Worm (Caenorhabditis elegans) whole organism, L1 larva: ENCODE results near the gene dhs-18.

Experiments used
- C34B4.2 ChIP-seq: sonication (generic microtip); optimal IDR thresholded peaks from 2 replicates; lab custom pipeline; 2017; ENCODE audit warnings: mild to moderate bottlenecking, missing genetic modification characterization, missing compliant biosample characterization
- F16B12.6 ChIP-seq: fragments of 150-350 bp; optimal IDR thresholded peaks from 2 replicates; lab custom pipeline; 2014; ENCODE audit warnings: missing biosample characterization, missing genetic modification characterization
- aly-2 ChIP-seq: fragments of 150-350 bp; optimal IDR thresholded peaks from 2 replicates; lab custom pipeline; 2014; ENCODE audit warnings: missing biosample characterization, missing genetic modification characterization
- ama-1 ChIP-seq: fragments of 150-350 bp; optimal IDR thresholded peaks from 2 replicates; lab custom pipeline; 2014
- ceh-8 ChIP-seq: fragments of 200-800 bp; sonication (Bioruptor generic); optimal IDR thresholded peaks from 2 replicates; lab custom pipeline; 2018; ENCODE audit warnings: mild to moderate bottlenecking, missing genetic modification characterization, moderate library complexity, missing compliant biosample characterization
- ceh-82 ChIP-seq, 3 experiments: fragments of 150-350 bp in 1 of 3; sonication (generic microtip) in 2 of 3; optimal IDR thresholded peaks; 2 replicates each; lab custom pipeline; 2014 to 2017; ENCODE audit warnings: missing biosample characterization in 3 of 3, missing genetic modification characterization in 3 of 3
- ces-1 ChIP-seq: fragments of 150-350 bp; optimal IDR thresholded peaks from 2 replicates; lab custom pipeline; 2014; ENCODE audit warnings: missing biosample characterization, missing genetic modification reagents, missing genetic modification characterization
- dpl-1 ChIP-seq, 3 experiments: fragments of 150-350 bp in 2 of 3; sonication (generic microtip) in 1 of 3; optimal IDR thresholded peaks; 2 replicates each; lab custom pipeline; 2014 to 2017; ENCODE audit warnings: missing biosample characterization in 3 of 3, missing genetic modification characterization in 3 of 3, missing genetic modification reagents in 3 of 3
- efl-1 ChIP-seq, 4 experiments: fragments of 150-350 bp; optimal IDR thresholded peaks in 3 of 4; peaks in 1 of 4; 1 replicate in 1 of 4; 2 replicates in 3 of 4; lab custom pipeline; 2014; ENCODE audit warnings: missing biosample characterization in 2 of 4, missing genetic modification characterization in 2 of 4, missing genetic modification reagents in 2 of 4
- efl-3 ChIP-seq: fragments of 200-800 bp; sonication (Bioruptor generic); optimal IDR thresholded peaks from 2 replicates; lab custom pipeline; 2018; ENCODE audit warnings: mild to moderate bottlenecking, missing genetic modification characterization, missing compliant biosample characterization
- egl-27 ChIP-seq, 2 experiments: fragments of 150-350 bp in 1 of 2; sonication (generic microtip); optimal IDR thresholded peaks; 3 replicates each; lab custom pipeline; 2017 to 2018; ENCODE audit warnings: missing biosample characterization in 2 of 2, missing genetic modification characterization in 2 of 2, missing genetic modification reagents in 2 of 2
- elt-2 ChIP-seq: sonication (generic microtip); optimal IDR thresholded peaks from 2 replicates; lab custom pipeline; 2016; ENCODE audit warnings: missing genetic modification characterization, mild to moderate bottlenecking, inconsistent platforms, missing compliant biosample characterization, missing genetic modification reagents
- fkh-10 ChIP-seq: sonication (generic microtip); optimal IDR thresholded peaks from 2 replicates; lab custom pipeline; 2017; ENCODE audit warnings: missing biosample characterization, missing genetic modification reagents, missing genetic modification characterization
- irx-1 ChIP-seq: sonication (generic microtip); optimal IDR thresholded peaks from 2 replicates; lab custom pipeline; 2016; ENCODE audit warnings: missing genetic modification characterization, missing compliant biosample characterization
- lin-13 ChIP-seq: fragments of 150-350 bp; optimal IDR thresholded peaks from 2 replicates; lab custom pipeline; 2014; ENCODE audit warnings: missing biosample characterization, missing genetic modification reagents, missing genetic modification characterization
- lin-14 ChIP-seq: fragments of 200-800 bp; sonication (Bioruptor generic); optimal IDR thresholded peaks from 2 replicates; lab custom pipeline; 2018; ENCODE audit warnings: mild to moderate bottlenecking, missing genetic modification characterization, moderate library complexity, missing compliant biosample characterization
- lin-39 ChIP-seq: fragments of 150-350 bp; optimal IDR thresholded peaks from 2 replicates; lab custom pipeline; 2014; ENCODE audit warnings: missing biosample characterization, missing genetic modification reagents, missing genetic modification characterization
- lir-3 ChIP-seq: sonication (generic microtip); optimal IDR thresholded peaks from 2 replicates; lab custom pipeline; 2016; ENCODE audit warnings: mild to moderate bottlenecking, missing genetic modification characterization, moderate library complexity, missing compliant biosample characterization; ENCODE audit not compliant: poor library complexity
- lsy-2 ChIP-seq, 2 experiments: fragments of 150-350 bp; optimal IDR thresholded peaks; 2 replicates each; lab custom pipeline; 2014; ENCODE audit warnings: missing biosample characterization in 2 of 2, missing genetic modification characterization in 2 of 2
- mab-9 ChIP-seq: fragments of 200-800 bp; sonication (Bioruptor generic); IDR thresholded peaks from 2 replicates; pipeline ENCODE4 v1.3.6; 2022; ENCODE audit warnings: missing genetic modification reagents, missing genetic modification characterization, missing compliant biosample characterization
- mdl-1 ChIP-seq, 2 experiments: fragments of 150-350 bp; optimal IDR thresholded peaks; 2 replicates each; lab custom pipeline; 2014 to 2017; ENCODE audit warnings: missing biosample characterization in 2 of 2, missing genetic modification characterization in 2 of 2, inconsistent platforms in 1 of 2
- mep-1 ChIP-seq: fragments of 150-350 bp; optimal IDR thresholded peaks from 2 replicates; lab custom pipeline; 2014; ENCODE audit warnings: missing biosample characterization, missing genetic modification characterization
- nhr-11 ChIP-seq: fragments of 150-350 bp; optimal IDR thresholded peaks from 2 replicates; lab custom pipeline; 2014; ENCODE audit warnings: missing biosample characterization, missing genetic modification characterization
- nhr-19 ChIP-seq: fragments of 200-800 bp; sonication (Bioruptor generic); conservative IDR thresholded peaks from 2 replicates; pipeline ENCODE4 v1.3.6; 2022; ENCODE audit warnings: missing genetic modification characterization, missing compliant biosample characterization
- nhr-20 ChIP-seq: sonication (generic microtip); optimal IDR thresholded peaks from 2 replicates; lab custom pipeline; 2016; ENCODE audit warnings: mild to moderate bottlenecking, missing genetic modification characterization, missing compliant biosample characterization
- nhr-28 ChIP-seq: fragments of 150-350 bp; optimal IDR thresholded peaks from 2 replicates; lab custom pipeline; 2014; ENCODE audit warnings: missing biosample characterization, missing genetic modification characterization
- nhr-47 ChIP-seq: sonication (generic microtip); optimal IDR thresholded peaks from 2 replicates; lab custom pipeline; 2016; ENCODE audit warnings: mild to moderate bottlenecking, missing genetic modification characterization, moderate library complexity, missing compliant biosample characterization
- nhr-71 ChIP-seq: sonication (generic microtip); optimal IDR thresholded peaks from 2 replicates; lab custom pipeline; 2016; ENCODE audit warnings: mild to moderate bottlenecking, missing genetic modification characterization, moderate library complexity, missing compliant biosample characterization
- nhr-77 ChIP-seq: fragments of 150-350 bp; optimal IDR thresholded peaks from 2 replicates; lab custom pipeline; 2014; ENCODE audit warnings: missing biosample characterization, missing genetic modification characterization
- nhr-84 ChIP-seq: sonication (generic microtip); optimal IDR thresholded peaks from 2 replicates; lab custom pipeline; 2017; ENCODE audit warnings: missing biosample characterization, missing genetic modification characterization
- nhr-85 ChIP-seq: sonication (generic microtip); peaks from one replicate; lab custom pipeline; 2016; ENCODE audit warnings: missing genetic modification characterization, inconsistent platforms, missing compliant biosample characterization
- nhr-90 ChIP-seq: sonication (generic microtip); optimal IDR thresholded peaks from 2 replicates; lab custom pipeline; 2016; ENCODE audit warnings: mild to moderate bottlenecking, missing genetic modification characterization, missing compliant biosample characterization; ENCODE audit not compliant: poor library complexity
- pag-3 ChIP-seq: sonication (generic microtip); optimal IDR thresholded peaks from 2 replicates; lab custom pipeline; 2017; ENCODE audit warnings: missing genetic modification characterization, mild to moderate bottlenecking, missing compliant biosample characterization, antibody characterized with exemption, borderline replicate concordance; ENCODE audit not compliant: insufficient read depth
- pqm-1 ChIP-seq: sonication (generic microtip); optimal IDR thresholded peaks from 3 replicates; lab custom pipeline; 2017; ENCODE audit warnings: missing biosample characterization, missing genetic modification characterization
- rnt-1 ChIP-seq: sonication (generic microtip); optimal IDR thresholded peaks from 2 replicates; lab custom pipeline; 2016; ENCODE audit warnings: mild to moderate bottlenecking, missing genetic modification characterization, moderate library complexity, missing compliant biosample characterization
- snu-23 ChIP-seq: sonication (generic microtip); optimal IDR thresholded peaks from 2 replicates; lab custom pipeline; 2016; ENCODE audit warnings: missing genetic modification characterization, missing compliant biosample characterization
- sup-37 ChIP-seq: fragments of 200-800 bp; sonication (Bioruptor generic); optimal IDR thresholded peaks from 2 replicates; lab custom pipeline; 2018; ENCODE audit warnings: mild to moderate bottlenecking, missing genetic modification characterization, missing compliant biosample characterization
- swsn-7 ChIP-seq: sonication (generic microtip); optimal IDR thresholded peaks from 2 replicates; lab custom pipeline; 2016; ENCODE audit warnings: missing genetic modification characterization, missing compliant biosample characterization
- tbx-2 ChIP-seq: sonication (generic microtip); optimal IDR thresholded peaks from 2 replicates; lab custom pipeline; 2016; ENCODE audit warnings: missing genetic modification characterization, missing compliant biosample characterization
- tlp-1 ChIP-seq: fragments of 150-350 bp; optimal IDR thresholded peaks from 2 replicates; lab custom pipeline; 2014; ENCODE audit warnings: missing biosample characterization, missing genetic modification characterization
- unc-130 ChIP-seq: fragments of 150-350 bp; optimal IDR thresholded peaks from 2 replicates; lab custom pipeline; 2017; ENCODE audit warnings: missing biosample characterization, missing genetic modification characterization, inconsistent platforms
- unc-86 ChIP-seq: sonication (generic microtip); optimal IDR thresholded peaks from 2 replicates; lab custom pipeline; 2016; ENCODE audit warnings: missing genetic modification characterization, missing compliant biosample characterization
- vab-15 ChIP-seq: sonication (generic microtip); optimal IDR thresholded peaks from 2 replicates; lab custom pipeline; 2017; ENCODE audit warnings: missing genotype, mild to moderate bottlenecking, missing genetic modification characterization, missing compliant biosample characterization
- xbp-1 ChIP-seq: sonication (generic microtip); optimal IDR thresholded peaks from 2 replicates; lab custom pipeline; 2016; ENCODE audit warnings: missing genetic modification characterization, missing compliant biosample characterization
- zip-4 ChIP-seq: fragments of 200-800 bp; sonication (Bioruptor generic); optimal IDR thresholded peaks from 2 replicates; lab custom pipeline; 2018; ENCODE audit warnings: mild to moderate bottlenecking, missing genetic modification characterization, moderate library complexity, missing compliant biosample characterization
- ztf-11 ChIP-seq, 2 experiments: sonication (generic microtip); optimal IDR thresholded peaks; 2 replicates each; lab custom pipeline; 2016 to 2017; ENCODE audit warnings: missing genetic modification characterization in 2 of 2, missing biosample characterization in 1 of 2, missing compliant biosample characterization in 1 of 2
- ztf-4 ChIP-seq: fragments of 150-350 bp; optimal IDR thresholded peaks from 2 replicates; lab custom pipeline; 2014; ENCODE audit warnings: missing biosample characterization, missing genetic modification characterization

dhs-18 gene

DNA sequence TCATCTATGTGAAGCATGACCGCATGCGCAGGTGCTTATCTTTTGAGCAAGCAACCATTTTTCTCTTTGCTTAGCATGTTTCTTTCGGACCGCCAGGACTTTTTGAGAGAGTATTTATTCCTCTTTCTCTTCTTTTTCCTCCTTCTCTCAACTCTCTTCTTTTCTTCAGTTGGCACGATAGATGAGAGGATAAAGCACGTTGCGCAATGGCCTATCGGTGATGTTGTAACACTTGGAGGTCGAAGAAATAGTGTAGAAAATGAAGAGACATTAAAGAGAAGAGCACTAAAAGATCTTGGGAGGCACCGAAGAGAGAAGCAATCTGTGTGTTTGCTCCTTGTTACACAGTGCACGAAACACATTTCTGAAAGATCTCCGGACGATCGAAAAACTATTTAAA, 37.1 kb upstream of the dhs-18 start (continued):
- TF ChIP-seq nhr-84 (tag; lab: Kevin White, UChicago) (no peak), C34B4.2 (tag; lab: Kevin White, UChicago) (no peak), ztf-11 (tag; optimal IDR thresholded peaks at IDR 0.05; lab: Kevin White, UChicago) (no peak), pqm-1 (tag; lab: Kevin White, UChicago) (no peak), efl-1 (optimal IDR thresholded peaks at IDR 0.05; lab: Kevin White, UChicago) (peak; percentile 6 to 33), efl-1 (GFP tag; optimal IDR thresholded peaks at IDR 0.05 in 1 of 2; lab: Kevin White, UChicago) (peak in 1 of 2 experiments; percentile 44)

DNA sequence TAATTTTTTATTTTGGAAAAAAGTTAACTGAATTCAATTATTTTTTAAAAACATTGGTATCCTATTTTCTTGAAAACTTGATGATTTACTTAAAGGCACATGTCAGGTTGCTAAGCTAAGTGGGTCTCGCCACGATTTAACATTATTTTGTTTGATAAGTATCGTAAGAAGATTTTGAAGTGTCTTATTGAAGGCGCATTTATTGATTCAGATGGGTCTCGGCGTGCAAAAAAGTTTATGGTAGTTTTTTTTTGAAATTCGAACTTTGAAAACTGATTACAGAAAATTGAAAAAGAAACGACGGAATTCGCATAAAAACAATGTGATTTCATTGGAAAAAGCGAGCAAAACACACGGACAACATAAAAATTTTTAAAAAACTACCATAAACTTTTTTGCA, 36.3 kb upstream of the dhs-18 start:
- TF ChIP-seq nhr-71 (tag; lab: Kevin White, UChicago) = no peak
- no peak for TF ChIP-seq fkh-10
- no peak for TF ChIP-seq tlp-1
- no peak for TF ChIP-seq elt-2
- TF ChIP-seq ceh-8 (GFP tag; lab: Kevin White, UChicago) = no peak
- TF ChIP-seq unc-86 (tag; lab: Kevin White, UChicago) = no peak
- no peak for TF ChIP-seq nhr-90 (tag; lab: Kevin White, UChicago)
- no peak for TF ChIP-seq lin-14 (GFP tag; lab: Kevin White, UChicago)

DNA sequence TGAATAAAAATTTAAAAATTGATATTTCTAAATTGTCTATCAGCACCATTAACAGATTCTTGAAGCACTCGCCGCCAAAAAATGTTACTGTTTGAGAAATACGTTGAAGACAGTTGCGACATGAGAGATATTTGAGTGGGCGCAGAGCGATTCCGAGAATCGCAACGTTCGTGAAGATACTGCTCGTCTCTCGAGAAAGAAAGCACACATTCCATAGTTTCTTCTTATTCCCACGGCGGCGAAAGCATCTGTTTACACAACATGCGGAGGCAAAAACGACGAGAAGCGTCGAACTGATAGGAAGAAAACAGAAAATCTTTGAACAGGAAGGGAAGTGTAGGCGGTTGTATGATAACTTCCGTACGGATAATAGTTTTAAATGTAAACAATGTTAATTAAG, 35.8 kb upstream of the dhs-18 start:
- TF ChIP-seq C34B4.2 (tag; lab: Kevin White, UChicago) = no peak
- TF ChIP-seq fkh-10 = no peak
- TF ChIP-seq vab-15 (tag; lab: Kevin White, UChicago) = no peak
- peak; percentile 35 for TF ChIP-seq unc-130 (tag; lab: Kevin White, UChicago)
- peak; percentile 96 for TF ChIP-seq aly-2 (tag; lab: Kevin White, UChicago)
- peak; percentile 37 for TF ChIP-seq xbp-1 (tag; lab: Kevin White, UChicago)
- peak; percentile 58 for TF ChIP-seq tbx-2 (tag; lab: Kevin White, UChicago)
- no peak for TF ChIP-seq nhr-28 (tag; lab: Kevin White, UChicago)
- TF ChIP-seq nhr-20 (tag; lab: Kevin White, UChicago) = peak; percentile 80
- TF ChIP-seq ceh-82 (tag; optimal IDR thresholded peaks at IDR 0.05; lab: Kevin White, UChicago) = peak; percentile 1 to 55 (median 34)
- TF ChIP-seq lsy-2 (tag; optimal IDR thresholded peaks at IDR 0.05; lab: Kevin White, UChicago) = peak; percentile 32 to 44
- peak; percentile 88 for TF ChIP-seq lin-14 (GFP tag; lab: Kevin White, UChicago)
- peak; percentile 68 for TF ChIP-seq swsn-7 (tag; lab: Kevin White, UChicago)
- peak; percentile 81 for TF ChIP-seq ztf-4 (tag; lab: Kevin White, UChicago)
- no peak for TF ChIP-seq tlp-1
- TF ChIP-seq nhr-85 (tag; lab: Kevin White, UChicago) = no peak
- TF ChIP-seq egl-27 (tag; optimal IDR thresholded peaks at IDR 0.05; lab: Kevin White, UChicago) = peak in 1 of 2 experiments; percentile 24
- peak; percentile 76 for TF ChIP-seq snu-23
- TF ChIP-seq dpl-1 (GFP tag; optimal IDR thresholded peaks at IDR 0.05; lab: Kevin White, UChicago) = no peak
- TF ChIP-seq mep-1 = peak; percentile 49
- TF ChIP-seq pag-3 = peak; percentile 40
- peak; percentile 84 for TF ChIP-seq nhr-19 (GFP tag; lab: Robert Waterston, UW)
- peak; percentile 23 for TF ChIP-seq lin-39
- TF ChIP-seq F16B12.6 (tag; lab: Kevin White, UChicago) = no peak
- peak; percentile 49 for TF ChIP-seq irx-1 (tag; lab: Kevin White, UChicago)
- TF ChIP-seq rnt-1 (tag; lab: Kevin White, UChicago) = peak; percentile 88
- no peak for TF ChIP-seq mab-9
- TF ChIP-seq nhr-84 (tag; lab: Kevin White, UChicago) = no peak
- no peak for TF ChIP-seq unc-86 (tag; lab: Kevin White, UChicago)
- TF ChIP-seq ces-1 (GFP tag; lab: Kevin White, UChicago) = no peak
- no peak for TF ChIP-seq zip-4 (GFP tag; lab: Kevin White, UChicago)
- TF ChIP-seq nhr-77 (tag; lab: Kevin White, UChicago) = peak; percentile 78
- peak; percentile 83 for TF ChIP-seq ama-1 (lab: Kevin White, UChicago)
- peak; percentile 14 for TF ChIP-seq lin-13 (GFP tag; lab: Kevin White, UChicago)
- TF ChIP-seq efl-3 = no peak
- peak; percentile 71 for TF ChIP-seq nhr-47 (tag; lab: Kevin White, UChicago)
- peak; percentile 25 to 39 for TF ChIP-seq efl-1 (optimal IDR thresholded peaks at IDR 0.05; lab: Kevin White, UChicago)
- peak in 1 of 2 experiments; percentile 81 for TF ChIP-seq efl-1 (GFP tag; optimal IDR thresholded peaks at IDR 0.05 in 1 of 2; lab: Kevin White, UChicago)
- peak; percentile 81 for TF ChIP-seq nhr-11
- peak in 1 of 2 experiments; percentile 22 for TF ChIP-seq mdl-1 (tag; optimal IDR thresholded peaks at IDR 0.05; lab: Kevin White, UChicago)
- peak; percentile 21 for TF ChIP-seq lir-3 (tag; lab: Kevin White, UChicago)
- TF ChIP-seq sup-37 = peak; percentile 71
